Worm (Caenorhabditis elegans) whole organism, late embryonic: ENCODE data around the gene F38B6.2.
A peak's percentile ranks its signal among the peaks of the same experiment; 100 is the strongest.

Experiments
- C08G9.2 ChIP-seq: sonication (generic microtip); optimal IDR thresholded peaks from 2 replicates; lab custom pipeline; 2016; ENCODE audit warnings: mild to moderate bottlenecking, missing genetic modification characterization, moderate library complexity, missing compliant biosample characterization
- ama-1 ChIP-seq: fragments of 150-350 bp; optimal IDR thresholded peaks from 2 replicates; lab custom pipeline; 2014
- ceh-14 ChIP-seq: sonication (generic microtip); optimal IDR thresholded peaks from 2 replicates; lab custom pipeline; 2016; ENCODE audit warnings: missing genotype, missing genetic modification characterization, missing compliant biosample characterization
- ets-4 ChIP-seq: sonication (generic microtip); optimal IDR thresholded peaks from 2 replicates; lab custom pipeline; 2016; ENCODE audit warnings: missing genetic modification characterization, missing compliant biosample characterization
- hlh-30 ChIP-seq: sonication (generic microtip); optimal IDR thresholded peaks from 2 replicates; lab custom pipeline; 2017; ENCODE audit warnings: antibody characterized with exemption, missing genetic modification characterization, missing compliant biosample characterization; ENCODE audit not compliant: insufficient read depth
- nhr-11 ChIP-seq: fragments of 150-350 bp; optimal IDR thresholded peaks from 2 replicates; lab custom pipeline; 2014; ENCODE audit warnings: missing biosample characterization, missing genetic modification characterization
- odd-2 ChIP-seq: sonication (generic microtip); optimal IDR thresholded peaks from 2 replicates; lab custom pipeline; 2017; ENCODE audit warnings: antibody characterized with exemption, mild to moderate bottlenecking, missing genetic modification characterization, missing compliant biosample characterization
- pqm-1 ChIP-seq: sonication (generic microtip); optimal IDR thresholded peaks from 2 replicates; lab custom pipeline; 2016; ENCODE audit warnings: missing genetic modification characterization, missing compliant biosample characterization
- sox-2 ChIP-seq: fragments of 200-800 bp; sonication (Bioruptor generic); IDR thresholded peaks from 2 replicates; pipeline ENCODE4 v1.3.6; 2022; ENCODE audit warnings: missing genetic modification reagents, missing genetic modification characterization, missing compliant biosample characterization
- sox-4 ChIP-seq: sonication (generic microtip); optimal IDR thresholded peaks from 2 replicates; lab custom pipeline; 2017; ENCODE audit warnings: mild to moderate bottlenecking, missing genetic modification characterization, inconsistent platforms, missing compliant biosample characterization
- tbx-2 ChIP-seq: sonication (generic microtip); optimal IDR thresholded peaks from 2 replicates; lab custom pipeline; 2016; ENCODE audit warnings: missing genetic modification characterization, missing compliant biosample characterization
- unc-55 ChIP-seq: sonication (generic microtip); optimal IDR thresholded peaks from 2 replicates; lab custom pipeline; 2017; ENCODE audit warnings: missing biosample characterization, missing genetic modification reagents, missing genetic modification characterization

- TF ChIP-seq unc-55 (GFP tag; lab: Kevin White, UChicago), result no peak
- TF ChIP-seq hlh-30 (tag; lab: Kevin White, UChicago), result peak; percentile 74
- TF ChIP-seq ceh-14 (tag; lab: Kevin White, UChicago), result no peak
- TF ChIP-seq nhr-11 (tag; lab: Kevin White, UChicago), result no peak
- no peak for TF ChIP-seq pqm-1 (tag; lab: Kevin White, UChicago)
- no peak for TF ChIP-seq ets-4 (tag; lab: Kevin White, UChicago)
- TF ChIP-seq sox-4 (tag; lab: Kevin White, UChicago), result no peak
- TF ChIP-seq C08G9.2 (tag; lab: Kevin White, UChicago), result no peak
- TF ChIP-seq tbx-2 (tag; lab: Kevin White, UChicago), result no peak
- no peak for TF ChIP-seq odd-2 (tag; lab: Kevin White, UChicago)
- no peak for TF ChIP-seq ama-1 (lab: Kevin White, UChicago)
- no peak for TF ChIP-seq sox-2
Measured at ce11 chrX:6740983-6741365, 42.6 kb downstream of the F38B6.2 start.
